Fruit fly (Drosophila melanogaster) whole organism, embryonic: ENCODE results near the gene Obp28a.

ENCODE experiments used
- CG10209 ChIP-seq: fragments of 200-800 bp; sonication (Bioruptor generic); optimal IDR thresholded peaks from 3 replicates; lab custom pipeline; 2017; ENCODE audit warnings: missing biosample characterization, mild to moderate bottlenecking, missing genetic modification characterization, missing genetic modification reagents
- CG10274 ChIP-seq: fragments of 200-800 bp; sonication (Bioruptor generic); optimal IDR thresholded peaks from 3 replicates; lab custom pipeline; 2017; ENCODE audit warnings: missing biosample characterization, mild to moderate bottlenecking, missing genetic modification characterization
- CG10979 ChIP-seq: fragments of 200-800 bp; sonication (Bioruptor generic); optimal IDR thresholded peaks from 2 replicates; lab custom pipeline; 2018; ENCODE audit warnings: missing biosample characterization, mild to moderate bottlenecking, missing genetic modification characterization, moderate library complexity
- CG11247 ChIP-seq: fragments of 200-800 bp; sonication (Bioruptor generic); IDR thresholded peaks from 2 replicates; pipeline ENCODE4 v1.3.6; 2022; ENCODE audit warnings: missing biosample characterization, missing genetic modification characterization
- CG12104 ChIP-seq: fragments of 200-800 bp; sonication (Bioruptor generic); optimal IDR thresholded peaks from 3 replicates; lab custom pipeline; 2016; ENCODE audit warnings: missing biosample characterization, missing genetic modification characterization
- CG14710 ChIP-seq: fragments of 200-800 bp; sonication (Bioruptor generic); optimal IDR thresholded peaks from 3 replicates; lab custom pipeline; 2019; ENCODE audit warnings: missing biosample characterization, mild to moderate bottlenecking, missing genetic modification characterization, moderate library complexity
- CG1602 ChIP-seq: fragments of 200-800 bp; sonication (Bioruptor generic); optimal IDR thresholded peaks from 3 replicates; lab custom pipeline; 2016; ENCODE audit warnings: missing biosample characterization, missing genetic modification characterization
- CG1603 ChIP-seq: fragments of 200-800 bp; sonication (Bioruptor generic); optimal IDR thresholded peaks from 2 replicates; lab custom pipeline; 2019; ENCODE audit warnings: missing biosample characterization, mild to moderate bottlenecking, missing genetic modification characterization, moderate library complexity
- CG16779 ChIP-seq: fragments of 200-800 bp; sonication (Bioruptor generic); IDR thresholded peaks from 2 replicates; pipeline ENCODE4 v1.3.6; 2022; ENCODE audit warnings: missing biosample characterization, missing genetic modification characterization
- CG16863 ChIP-seq: fragments of 200-800 bp; sonication (Bioruptor generic); optimal IDR thresholded peaks from 3 replicates; lab custom pipeline; 2016; ENCODE audit warnings: missing biosample characterization, missing genetic modification characterization
- CG1792 ChIP-seq: fragments of 200-800 bp; sonication (Bioruptor generic); optimal IDR thresholded peaks from 2 replicates; lab custom pipeline; 2016; ENCODE audit warnings: missing biosample characterization, missing genetic modification characterization
- CG18619 ChIP-seq: fragments of 200-800 bp; sonication (Bioruptor generic); optimal IDR thresholded peaks from 3 replicates; lab custom pipeline; 2017; ENCODE audit warnings: missing biosample characterization, mild to moderate bottlenecking, missing genetic modification characterization
- CG2120 ChIP-seq: fragments of 200-800 bp; sonication (Bioruptor generic); optimal IDR thresholded peaks from 3 replicates; lab custom pipeline; 2016; ENCODE audit warnings: missing biosample characterization, missing genetic modification characterization
- CG2199 ChIP-seq: fragments of 200-800 bp; sonication (Bioruptor generic); IDR thresholded peaks from 3 replicates; pipeline ENCODE4 v1.3.6; 2022; ENCODE audit warnings: missing biosample characterization, missing genetic modification characterization
- CG34376 ChIP-seq: fragments of 200-800 bp; sonication (Bioruptor generic); optimal IDR thresholded peaks from 2 replicates; lab custom pipeline; 2018; ENCODE audit warnings: missing biosample characterization, mild to moderate bottlenecking, missing genetic modification characterization
- CG4424 ChIP-seq: fragments of 200-800 bp; sonication (Bioruptor generic); optimal IDR thresholded peaks from 3 replicates; lab custom pipeline; 2016; ENCODE audit warnings: missing biosample characterization, missing genetic modification characterization
- CG4730 ChIP-seq: fragments of 200-800 bp; sonication (Bioruptor generic); IDR thresholded peaks from 2 replicates; pipeline ENCODE4 v1.3.6; 2022; ENCODE audit warnings: missing biosample characterization, missing genetic modification characterization
- CG4854 ChIP-seq: fragments of 200-800 bp; sonication (Bioruptor generic); optimal IDR thresholded peaks from 2 replicates; lab custom pipeline; 2016; ENCODE audit warnings: missing biosample characterization, missing genetic modification characterization, inconsistent platforms
- CG5245 ChIP-seq: fragments of 200-800 bp; sonication (Bioruptor generic); optimal IDR thresholded peaks from 3 replicates; lab custom pipeline; 2016; ENCODE audit warnings: missing biosample characterization, missing genetic modification characterization
- CG6765 ChIP-seq: fragments of 200-800 bp; sonication (Bioruptor generic); optimal IDR thresholded peaks from 3 replicates; lab custom pipeline; 2017; ENCODE audit warnings: missing biosample characterization, mild to moderate bottlenecking, missing genetic modification characterization
- CG8944 ChIP-seq: fragments of 200-800 bp; sonication (Bioruptor generic); optimal IDR thresholded peaks from 3 replicates; lab custom pipeline; 2016; ENCODE audit warnings: missing biosample characterization, missing genetic modification characterization
- CG9609 ChIP-seq: fragments of 200-800 bp; sonication (Bioruptor generic); optimal IDR thresholded peaks from 3 replicates; lab custom pipeline; 2016; ENCODE audit warnings: missing biosample characterization, missing genetic modification characterization
- D19A ChIP-seq: fragments of 200-800 bp; optimal IDR thresholded peaks from 3 replicates; lab custom pipeline; 2019; ENCODE audit warnings: missing biosample characterization, mild to moderate bottlenecking, missing genetic modification characterization, moderate library complexity
- Dbx ChIP-seq: fragments of 200-800 bp; sonication (Bioruptor generic); IDR thresholded peaks from 3 replicates; pipeline ENCODE4 v1.3.6; 2022; ENCODE audit warnings: missing biosample characterization, missing genetic modification characterization
- Dll ChIP-seq: fragments of 200-800 bp; sonication (Bioruptor generic); IDR thresholded peaks from 4 replicates; pipeline ENCODE4 v1.3.6; 2022; ENCODE audit warnings: missing biosample characterization, missing genetic modification characterization; ENCODE audit not compliant: partially characterized antibody
- Eip74EF ChIP-seq, 2 experiments: fragments of 200-800 bp in 1 of 2; fragments of >200 bp in 1 of 2; sonication (Bioruptor generic) in 1 of 2; optimal IDR thresholded peaks; 2 replicates each; lab custom pipeline; 2017 to 2019; ENCODE audit warnings: missing biosample characterization in 2 of 2, missing genetic modification characterization in 2 of 2, mild to moderate bottlenecking in 1 of 2, moderate library complexity in 1 of 2
- Hey ChIP-seq: fragments of 200-800 bp; sonication (Bioruptor generic); optimal IDR thresholded peaks from 3 replicates; lab custom pipeline; 2018; ENCODE audit warnings: missing biosample characterization, mild to moderate bottlenecking, missing genetic modification characterization
- Lhr ChIP-seq: fragments of 200-800 bp; sonication (Bioruptor generic); optimal IDR thresholded peaks from 3 replicates; lab custom pipeline; 2017; ENCODE audit warnings: mild to moderate bottlenecking, missing biosample characterization, missing genetic modification reagents, missing genetic modification characterization
- MBD-R2 ChIP-seq: fragments of 200-800 bp; sonication (Bioruptor generic); IDR thresholded peaks from 2 replicates; pipeline ENCODE4 v1.3.6; 2022; ENCODE audit warnings: missing biosample characterization, missing genetic modification characterization
- NFAT ChIP-seq: fragments of 200-800 bp; sonication (Bioruptor generic); IDR thresholded peaks from 2 replicates; pipeline ENCODE4 v1.3.6; 2022; ENCODE audit warnings: missing biosample characterization, missing genetic modification characterization
- Nf-YC ChIP-seq: fragments of 200-800 bp; optimal IDR thresholded peaks from 3 replicates; lab custom pipeline; 2019; ENCODE audit warnings: missing biosample characterization, mild to moderate bottlenecking, missing genetic modification characterization, moderate library complexity
- NfI ChIP-seq: fragments of 200-800 bp; sonication (Bioruptor generic); optimal IDR thresholded peaks from 3 replicates; lab custom pipeline; 2018; ENCODE audit warnings: missing biosample characterization, mild to moderate bottlenecking, missing genetic modification characterization, moderate library complexity
- Ravus ChIP-seq: fragments of 200-800 bp; sonication (Bioruptor generic); IDR thresholded peaks from 2 replicates; pipeline ENCODE4 v1.3.6; 2022; ENCODE audit warnings: missing biosample characterization, missing genetic modification characterization
- Sin3A ChIP-seq: fragments of >200 bp; optimal IDR thresholded peaks from 2 replicates; lab custom pipeline; 2018
- bowl ChIP-seq: fragments of 200-800 bp; sonication (Bioruptor generic); IDR thresholded peaks from 2 replicates; pipeline ENCODE4 v1.3.6; 2022; ENCODE audit warnings: missing biosample characterization, missing genetic modification characterization
- br ChIP-seq: fragments of >200 bp; optimal IDR thresholded peaks from 2 replicates; lab custom pipeline; 2017
- her ChIP-seq: fragments of 200-800 bp; sonication (Bioruptor generic); optimal IDR thresholded peaks from 2 replicates; lab custom pipeline; 2016; ENCODE audit warnings: missing biosample characterization, missing genetic modification characterization
- lbe ChIP-seq: fragments of 200-800 bp; sonication (Bioruptor generic); optimal IDR thresholded peaks from 2 replicates; lab custom pipeline; 2016; ENCODE audit warnings: missing biosample characterization, mild to moderate bottlenecking, missing genetic modification characterization
- lilli ChIP-seq: fragments of 200-800 bp; sonication (Bioruptor generic); optimal IDR thresholded peaks from 3 replicates; lab custom pipeline; 2016; ENCODE audit warnings: missing biosample characterization, missing genetic modification characterization
- lola ChIP-seq, 3 experiments: fragments of >200 bp in 2 of 3; fragments of 200-800 bp in 1 of 3; sonication (Bioruptor generic) in 1 of 3; optimal IDR thresholded peaks; 2 replicates each; lab custom pipeline; 2017 to 2019; ENCODE audit warnings: missing biosample characterization in 3 of 3, missing genetic modification characterization in 3 of 3, mild to moderate bottlenecking in 1 of 3, moderate library complexity in 1 of 3
- mld ChIP-seq: fragments of 200-800 bp; sonication (Bioruptor generic); IDR thresholded peaks from 3 replicates; pipeline ENCODE4 v1.3.6; 2022; ENCODE audit warnings: missing biosample characterization, missing genetic modification characterization; ENCODE audit not compliant: partially characterized antibody
- peb ChIP-seq: fragments of 200-800 bp; sonication (Bioruptor generic); IDR thresholded peaks from 2 replicates; pipeline ENCODE4 v1.3.6; 2022; ENCODE audit warnings: missing biosample characterization, missing genetic modification characterization
- pho ChIP-seq: fragments of 200-800 bp; sonication (Bioruptor generic); optimal IDR thresholded peaks from 2 replicates; lab custom pipeline; 2016; ENCODE audit warnings: missing biosample characterization, missing genetic modification characterization
- sna ChIP-seq: fragments of 200-800 bp; sonication (Bioruptor generic); IDR thresholded peaks from 2 replicates; pipeline ENCODE4 v1.3.6; 2022; ENCODE audit warnings: missing biosample characterization, missing genetic modification characterization; ENCODE audit not compliant: partially characterized antibody
- stc ChIP-seq: fragments of 200-800 bp; sonication (Bioruptor generic); IDR thresholded peaks from 2 replicates; pipeline ENCODE4 v1.3.6; 2022; ENCODE audit warnings: missing biosample characterization, missing genetic modification characterization
- unpg ChIP-seq: fragments of 200-800 bp; sonication (Bioruptor generic); optimal IDR thresholded peaks from 3 replicates; lab custom pipeline; 2018; ENCODE audit warnings: missing biosample characterization, mild to moderate bottlenecking, missing genetic modification characterization, moderate library complexity
- usp ChIP-seq: fragments of >200 bp; optimal IDR thresholded peaks from 2 replicates; lab custom pipeline; 2017; ENCODE audit warnings: missing biosample characterization, missing genetic modification characterization
- wdn ChIP-seq: fragments of 200-800 bp; sonication (Bioruptor generic); IDR thresholded peaks from 2 replicates; pipeline ENCODE4 v1.3.6; 2022; ENCODE audit warnings: missing biosample characterization, missing genetic modification characterization
- yki ChIP-seq: fragments of >200 bp; optimal IDR thresholded peaks from 3 replicates; lab custom pipeline; 2018
- zen2 ChIP-seq: fragments of 200-800 bp; sonication (Bioruptor generic); IDR thresholded peaks from 3 replicates; pipeline ENCODE4 v1.3.6; 2022; ENCODE audit warnings: missing biosample characterization, missing genetic modification characterization; ENCODE audit not compliant: partially characterized antibody

Gene Obp28a

dm6 chr2L:7530437-7531091 is 33.4 kb upstream of the Obp28a start (continued):
- peak; percentile 89 for TF ChIP-seq CG16779 (GFP tag; lab: Robert Waterston, UW)
- peak; percentile 94 for TF ChIP-seq Nf-YC (tag; lab: Kevin White, UChicago)
- peak; percentile 60 for TF ChIP-seq CG1792
- peak; percentile 96 for TF ChIP-seq lilli (GFP tag; lab: Kevin White, UChicago)
- TF ChIP-seq Ravus (GFP tag; lab: Robert Waterston, UW) = peak; percentile 82
- peak; percentile 99 for TF ChIP-seq CG18619
- peak; percentile 81 for TF ChIP-seq Hey (tag; lab: Kevin White, UChicago)
- TF ChIP-seq CG10274 (GFP tag; lab: Kevin White, UChicago) = peak; percentile 92
- TF ChIP-seq sna = 0 out of 2 replicates have a peak, but pooled peaks have one; percentile 38
- peak; percentile 97 for TF ChIP-seq CG12104 (GFP tag; lab: Kevin White, UChicago)
- peak; percentile 95 for TF ChIP-seq NFAT (GFP tag; lab: Robert Waterston, UW)
- TF ChIP-seq her (GFP tag; lab: Kevin White, UChicago) = peak; percentile 77
- TF ChIP-seq CG4730 = peak; percentile 94
- no peak for TF ChIP-seq usp (GFP tag; lab: Kevin White, UChicago)
- peak; percentile 81 for TF ChIP-seq pho (GFP tag; lab: Kevin White, UChicago)
- TF ChIP-seq CG10209 (GFP tag; lab: Kevin White, UChicago) = peak; percentile 99
- TF ChIP-seq Lhr = peak; percentile 96
- peak; percentile 92 for TF ChIP-seq CG5245 (GFP tag; lab: Kevin White, UChicago)
- peak; percentile 70 for TF ChIP-seq CG8944 (GFP tag; lab: Kevin White, UChicago)
- peak; percentile 63; the same call in 1 of the 3 replicates for TF ChIP-seq mld
- TF ChIP-seq Dbx (GFP tag; lab: Robert Waterston, UW) = peak; percentile 98
- peak; percentile 99 for TF ChIP-seq CG10979 (tag; lab: Kevin White, UChicago)
- TF ChIP-seq CG11247 (GFP tag; lab: Robert Waterston, UW) = peak; percentile 93
- no peak for TF ChIP-seq br
- TF ChIP-seq lbe (GFP tag; lab: Kevin White, UChicago) = peak; percentile 96
- TF ChIP-seq CG6765 (GFP tag; lab: Kevin White, UChicago) = peak; percentile 98
- TF ChIP-seq CG14710 = peak; percentile 98
- peak; percentile 6 for TF ChIP-seq Sin3A
- TF ChIP-seq NfI = peak; percentile 98
- peak; percentile 79 for TF ChIP-seq CG16863 (GFP tag; lab: Kevin White, UChicago)
- TF ChIP-seq bowl = peak; percentile 87
- TF ChIP-seq CG9609 = peak; percentile 82
- peak; percentile 97 for TF ChIP-seq stc (GFP tag; lab: Robert Waterston, UW)
- peak; percentile 55 for TF ChIP-seq CG1603 (tag; lab: Kevin White, UChicago)
- TF ChIP-seq D19A (tag; lab: Kevin White, UChicago) = peak; percentile 97
- peak; percentile 98 for TF ChIP-seq CG4424 (GFP tag; lab: Kevin White, UChicago)
- peak in 1 of 3 experiments; percentile 99 for TF ChIP-seq lola (GFP tag; optimal IDR thresholded peaks at IDR 0.05; lab: Kevin White, UChicago)
- TF ChIP-seq CG34376 (GFP tag; lab: Kevin White, UChicago) = peak; percentile 99
- TF ChIP-seq Dll (GFP tag; lab: Robert Waterston, UW) = peak; percentile 62; the same call in 2 of the 4 replicates
- peak in 1 of 2 experiments; percentile 98 for TF ChIP-seq Eip74EF (GFP tag; optimal IDR thresholded peaks at IDR 0.05; lab: Kevin White, UChicago)
- TF ChIP-seq yki (lab: Kevin White, UChicago) = peak; percentile 18
- peak; percentile 94 for TF ChIP-seq peb
- peak; percentile 99 for TF ChIP-seq unpg (GFP tag; lab: Kevin White, UChicago)
- TF ChIP-seq CG2120 (GFP tag; lab: Kevin White, UChicago) = peak; percentile 93
- peak; percentile 82 for TF ChIP-seq CG4854
- peak; percentile 91 for TF ChIP-seq MBD-R2 (GFP tag; lab: Robert Waterston, UW)
- peak; percentile 87; the same call in 2 of the 3 replicates for TF ChIP-seq CG2199 (GFP tag; lab: Robert Waterston, UW)
- TF ChIP-seq wdn = peak; percentile 93
- no peak for TF ChIP-seq zen2 (GFP tag; lab: Robert Waterston, UW)
- peak; percentile 97 for TF ChIP-seq CG1602 (GFP tag; lab: Kevin White, UChicago)
